Fruit fly (Drosophila melanogaster): ENCODE results near the gene Hers.

The Hers gene

dm6 chrX:19866145-19866972, at the start of gene Hers:
Gene Hers (plus strand): TSS chrX:19866146.
- no peak for TF ChIP-seq ttk (optimal IDR thresholded peaks at IDR 0.05)
- no peak for TF ChIP-seq Myc (optimal IDR thresholded peaks at IDR 0.05)
- no peak for TF ChIP-seq psq (optimal IDR thresholded peaks at IDR 0.05)
- TF ChIP-seq insv (optimal IDR thresholded peaks at IDR 0.05): no peak
- TF ChIP-seq h (optimal IDR thresholded peaks at IDR 0.05): no peak
- no peak for TF ChIP-seq Sin3A (optimal IDR thresholded peaks at IDR 0.05)

dm6 chrX:19818617-19819016, 47.3 kb upstream of the Hers start:
- no peak for TF ChIP-seq Sin3A (optimal IDR thresholded peaks at IDR 0.05)
- no peak for TF ChIP-seq psq (optimal IDR thresholded peaks at IDR 0.05)
- TF ChIP-seq Myc (optimal IDR thresholded peaks at IDR 0.05): no peak
- TF ChIP-seq insv (optimal IDR thresholded peaks at IDR 0.05): no peak
- no peak for TF ChIP-seq h (optimal IDR thresholded peaks at IDR 0.05)

- no peak for TF ChIP-seq Myc (optimal IDR thresholded peaks at IDR 0.05)
- TF ChIP-seq psq (optimal IDR thresholded peaks at IDR 0.05): no peak
- TF ChIP-seq Sin3A (optimal IDR thresholded peaks at IDR 0.05): no peak
- TF ChIP-seq ttk (optimal IDR thresholded peaks at IDR 0.05): no peak
- TF ChIP-seq insv (optimal IDR thresholded peaks at IDR 0.05): no peak
- TF ChIP-seq h (optimal IDR thresholded peaks at IDR 0.05): no peak
Observed at dm6 chrX:19823980-19824379, 42.0 kb upstream of the Hers start, which contains the start of gene SkpE. Gene SkpE (minus strand): TSS chrX:19824080.

- TF ChIP-seq Myc (optimal IDR thresholded peaks at IDR 0.05) (no peak), ttk (optimal IDR thresholded peaks at IDR 0.05) (no peak), psq (optimal IDR thresholded peaks at IDR 0.05) (no peak), insv (optimal IDR thresholded peaks at IDR 0.05) (no peak), Sin3A (optimal IDR thresholded peaks at IDR 0.05) (no peak), h (optimal IDR thresholded peaks at IDR 0.05) (no peak)
Observed at dm6 chrX:19825191-19825590, 40.8 kb upstream of the Hers start.

dm6 chrX:19827762-19828161, 38.2 kb upstream of the Hers start:
- no peak for TF ChIP-seq Sin3A (optimal IDR thresholded peaks at IDR 0.05)
- TF ChIP-seq ttk (optimal IDR thresholded peaks at IDR 0.05): no peak
- no peak for TF ChIP-seq Myc (optimal IDR thresholded peaks at IDR 0.05)
- TF ChIP-seq psq (optimal IDR thresholded peaks at IDR 0.05): no peak
- TF ChIP-seq h (optimal IDR thresholded peaks at IDR 0.05): no peak
- TF ChIP-seq insv (optimal IDR thresholded peaks at IDR 0.05): no peak

- TF ChIP-seq psq (optimal IDR thresholded peaks at IDR 0.05): no peak
- no peak for TF ChIP-seq h (optimal IDR thresholded peaks at IDR 0.05)
- TF ChIP-seq ttk (optimal IDR thresholded peaks at IDR 0.05): no peak
- no peak for TF ChIP-seq Sin3A (optimal IDR thresholded peaks at IDR 0.05)
- TF ChIP-seq insv (optimal IDR thresholded peaks at IDR 0.05): no peak
- no peak for TF ChIP-seq Myc (optimal IDR thresholded peaks at IDR 0.05)
Observed at dm6 chrX:19839067-19839466, 26.9 kb upstream of the Hers start.

- TF ChIP-seq Sin3A (optimal IDR thresholded peaks at IDR 0.05) (no peak), psq (optimal IDR thresholded peaks at IDR 0.05) (no peak)
Observed at dm6 chrX:19840341-19840740, 25.6 kb upstream of the Hers start.

dm6 chrX:19842397-19843261, 23.3 kb upstream of the Hers start:
- no peak for TF ChIP-seq Myc (optimal IDR thresholded peaks at IDR 0.05)
- no peak for TF ChIP-seq psq (optimal IDR thresholded peaks at IDR 0.05)
- no peak for TF ChIP-seq Sin3A (optimal IDR thresholded peaks at IDR 0.05)
- TF ChIP-seq insv (optimal IDR thresholded peaks at IDR 0.05): no peak
- no peak for TF ChIP-seq h (optimal IDR thresholded peaks at IDR 0.05)
- no peak for TF ChIP-seq ttk (optimal IDR thresholded peaks at IDR 0.05)

- no peak for TF ChIP-seq insv (optimal IDR thresholded peaks at IDR 0.05)
- no peak for TF ChIP-seq psq (optimal IDR thresholded peaks at IDR 0.05)
- TF ChIP-seq Myc (optimal IDR thresholded peaks at IDR 0.05): no peak
- TF ChIP-seq ttk (optimal IDR thresholded peaks at IDR 0.05): no peak
- TF ChIP-seq Sin3A (optimal IDR thresholded peaks at IDR 0.05): no peak
- no peak for TF ChIP-seq h (optimal IDR thresholded peaks at IDR 0.05)
Observed at dm6 chrX:19844010-19844766, 21.8 kb upstream of the Hers start.

dm6 chrX:19845557-19846072, 20.3 kb upstream of the Hers start:
- no peak for TF ChIP-seq ttk (optimal IDR thresholded peaks at IDR 0.05)
- TF ChIP-seq insv (optimal IDR thresholded peaks at IDR 0.05): no peak
- TF ChIP-seq Sin3A (optimal IDR thresholded peaks at IDR 0.05): no peak
- TF ChIP-seq psq (optimal IDR thresholded peaks at IDR 0.05): no peak
- no peak for TF ChIP-seq Myc (optimal IDR thresholded peaks at IDR 0.05)
- no peak for TF ChIP-seq h (optimal IDR thresholded peaks at IDR 0.05)

- TF ChIP-seq insv (optimal IDR thresholded peaks at IDR 0.05): no peak
- no peak for TF ChIP-seq psq (optimal IDR thresholded peaks at IDR 0.05)
- no peak for TF ChIP-seq ttk (optimal IDR thresholded peaks at IDR 0.05)
- TF ChIP-seq h (optimal IDR thresholded peaks at IDR 0.05): no peak
- no peak for TF ChIP-seq Myc (optimal IDR thresholded peaks at IDR 0.05)
- TF ChIP-seq Sin3A (optimal IDR thresholded peaks at IDR 0.05): no peak
Observed at dm6 chrX:19846701-19847383, 19.1 kb upstream of the Hers start.
